Fruit fly (Drosophila melanogaster) whole organism: ENCODE measurements around the gene CG7611.

Experiments used
- Dll ChIP-seq: fragments of >200 bp; optimal IDR thresholded peaks from 2 replicates; lab custom pipeline; 2017
- EcR ChIP-seq, 2 experiments: fragments of >200 bp; optimal IDR thresholded peaks; 2 replicates each; lab custom pipeline; 2017; ENCODE audit warnings: missing biosample characterization in 2 of 2, missing genetic modification characterization in 2 of 2, missing genetic modification reagents in 2 of 2
- pan ChIP-seq: fragments of >200 bp; optimal IDR thresholded peaks from 2 replicates; lab custom pipeline; 2017
- psq ChIP-seq: fragments of >200 bp; optimal IDR thresholded peaks from 2 replicates; lab custom pipeline; 2017
- usp ChIP-seq: fragments of >200 bp; optimal IDR thresholded peaks from 2 replicates; lab custom pipeline; 2017; ENCODE audit warnings: missing biosample characterization, missing genetic modification characterization, mixed read lengths

- TF ChIP-seq pan (lab: Kevin White, UChicago) (no peak), Dll (lab: Kevin White, UChicago) (no peak), psq (lab: Kevin White, UChicago) (no peak), EcR (GFP tag; optimal IDR thresholded peaks at IDR 0.05; lab: Kevin White, UChicago) (no peak), usp (GFP tag; lab: Kevin White, UChicago) (no peak)
These were observed 26.5 kb upstream of the CG7611 start for dm6 chr3L:21496502-21496864.
